Fruit fly (Drosophila melanogaster) whole organism, adult: ENCODE data around the gene CG32755.
A peak's percentile ranks its signal among the peaks of the same experiment; 100 is the strongest.

ENCODE experiments used
- CG11617 ChIP-seq: fragments of 200-800 bp; sonication (Bioruptor generic); optimal IDR thresholded peaks from 2 replicates; lab custom pipeline; 2017; ENCODE audit warnings: mild to moderate bottlenecking, missing biosample characterization, missing genetic modification reagents, missing genetic modification characterization
- CG12768 ChIP-seq: fragments of 200-800 bp; sonication (Bioruptor generic); optimal IDR thresholded peaks from 2 replicates; lab custom pipeline; 2017; ENCODE audit warnings: missing biosample characterization, missing genetic modification characterization, mild to moderate bottlenecking, moderate library complexity, missing genetic modification reagents
- CG14711 ChIP-seq: fragments of 200-800 bp; sonication (Bioruptor generic); optimal IDR thresholded peaks from 2 replicates; lab custom pipeline; 2018; ENCODE audit warnings: missing biosample characterization, mild to moderate bottlenecking, missing genetic modification characterization, moderate library complexity
- CG1620 ChIP-seq: fragments of 200-800 bp; sonication (Bioruptor generic); optimal IDR thresholded peaks from 2 replicates; lab custom pipeline; 2016; ENCODE audit warnings: missing biosample characterization, missing genetic modification characterization
- CG33017 ChIP-seq: fragments of 200-800 bp; sonication (Bioruptor generic); optimal IDR thresholded peaks from 2 replicates; lab custom pipeline; 2018; ENCODE audit warnings: missing biosample characterization, mild to moderate bottlenecking, missing genetic modification characterization, moderate library complexity
- CG5204 ChIP-seq: fragments of 200-800 bp; sonication (Bioruptor generic); optimal IDR thresholded peaks from 2 replicates; lab custom pipeline; 2016; ENCODE audit warnings: missing biosample characterization, missing genetic modification characterization
- CG7045 ChIP-seq: fragments of 200-800 bp; sonication (Bioruptor generic); optimal IDR thresholded peaks from 2 replicates; lab custom pipeline; 2017; ENCODE audit warnings: missing biosample characterization, mild to moderate bottlenecking, missing genetic modification characterization
- CG7101 ChIP-seq: fragments of 200-800 bp; sonication (Bioruptor generic); optimal IDR thresholded peaks from 2 replicates; lab custom pipeline; 2018; ENCODE audit warnings: missing biosample characterization, mild to moderate bottlenecking, missing genetic modification characterization, moderate library complexity
- Clk ChIP-seq: fragments of 200-800 bp; sonication (Bioruptor generic); optimal IDR thresholded peaks from 2 replicates; lab custom pipeline; 2017; ENCODE audit warnings: missing biosample characterization, missing genetic modification characterization
- Crg-1 ChIP-seq: fragments of 200-800 bp; sonication (Bioruptor generic); optimal IDR thresholded peaks from 2 replicates; lab custom pipeline; 2016; ENCODE audit warnings: missing biosample characterization, missing genetic modification characterization
- Hr96 ChIP-seq: fragments of 200-800 bp; sonication (Bioruptor generic); optimal IDR thresholded peaks from 2 replicates; lab custom pipeline; 2016; ENCODE audit warnings: missing biosample characterization, missing genetic modification characterization
- Mnt ChIP-seq: fragments of 200-800 bp; sonication (Bioruptor generic); optimal IDR thresholded peaks from 2 replicates; lab custom pipeline; 2016; ENCODE audit warnings: missing biosample characterization, mild to moderate bottlenecking, missing genetic modification characterization
- bab1 ChIP-seq: fragments of 200-800 bp; sonication (Bioruptor generic); optimal IDR thresholded peaks from 3 replicates; lab custom pipeline; 2019; ENCODE audit warnings: missing biosample characterization, mild to moderate bottlenecking, missing genetic modification characterization, moderate library complexity
- cic ChIP-seq: fragments of 200-800 bp; sonication (Bioruptor generic); optimal IDR thresholded peaks from 2 replicates; lab custom pipeline; 2017; ENCODE audit warnings: missing biosample characterization, mild to moderate bottlenecking, missing genetic modification characterization, moderate library complexity
- cnc ChIP-seq, 2 experiments: fragments of >200 bp; optimal IDR thresholded peaks; 2 replicates each; lab custom pipeline; 2017
- kay ChIP-seq: fragments of 200-800 bp; sonication (Bioruptor generic); peaks from one replicate; lab custom pipeline; 2016; ENCODE audit warnings: missing biosample characterization, missing genetic modification characterization, borderline replicate concordance
- ovo ChIP-seq: fragments of 200-800 bp; sonication (Bioruptor generic); optimal IDR thresholded peaks from 2 replicates; lab custom pipeline; 2016; ENCODE audit warnings: missing biosample characterization, missing genetic modification characterization
- pad ChIP-seq: fragments of 200-800 bp; sonication (Bioruptor generic); optimal IDR thresholded peaks from 3 replicates; lab custom pipeline; 2017; ENCODE audit warnings: missing biosample characterization, missing genetic modification characterization, mild to moderate bottlenecking, moderate library complexity, missing genetic modification reagents
- tj ChIP-seq: fragments of 200-800 bp; sonication (Bioruptor generic); optimal IDR thresholded peaks from 3 replicates; lab custom pipeline; 2017; ENCODE audit warnings: missing biosample characterization, mild to moderate bottlenecking, missing genetic modification characterization, moderate library complexity
- toe ChIP-seq: fragments of 200-800 bp; sonication (Bioruptor generic); optimal IDR thresholded peaks from 2 replicates; lab custom pipeline; 2016; ENCODE audit warnings: missing biosample characterization, missing genetic modification characterization

CG32755 gene

DNA sequence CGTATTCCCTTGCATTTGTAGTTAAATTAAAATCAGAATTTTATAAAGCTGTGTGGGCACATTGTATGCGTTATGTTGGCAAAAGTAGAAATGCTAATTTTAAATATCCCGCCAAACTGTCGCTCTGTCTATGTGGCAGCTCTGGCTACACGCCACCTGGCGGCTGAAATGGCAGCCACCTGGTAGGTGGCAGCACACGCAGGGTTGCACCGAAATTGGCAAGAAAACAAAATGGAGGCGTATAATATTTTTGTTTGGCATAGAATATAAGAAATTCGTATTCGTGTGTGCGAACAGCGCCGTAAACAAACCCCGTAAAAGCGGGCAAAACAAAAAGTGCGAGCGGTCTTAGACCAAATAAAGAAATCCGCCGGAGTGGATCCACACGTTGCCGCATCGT, 42.1 kb upstream of the CG32755 start, which contains the start of gene CG12236:
Gene CG12236, plus strand, starts transcription at position 220 of the 400 bp plus-strand sequence.
- TF ChIP-seq CG14711 (tag; lab: Kevin White, UChicago) = peak; percentile 63
- TF ChIP-seq CG7101 (tag; lab: Kevin White, UChicago) = peak; percentile 65
- TF ChIP-seq bab1 (GFP tag; lab: Kevin White, UChicago) = peak; percentile 85
- no peak for TF ChIP-seq Clk (GFP tag; lab: Kevin White, UChicago)
- TF ChIP-seq CG33017 (tag; lab: Kevin White, UChicago) = no peak
- TF ChIP-seq ovo = peak; percentile 27
- TF ChIP-seq Hr96 (GFP tag; lab: Kevin White, UChicago) = no peak
- no peak for TF ChIP-seq cnc (optimal IDR thresholded peaks at IDR 0.05; lab: Kevin White, UChicago)
- no peak for TF ChIP-seq CG5204 (GFP tag; lab: Kevin White, UChicago)
- peak; percentile 16 for TF ChIP-seq cic (GFP tag; lab: Kevin White, UChicago)
- peak; percentile 63 for TF ChIP-seq CG11617 (GFP tag; lab: Kevin White, UChicago)
- no peak for TF ChIP-seq kay (GFP tag; lab: Kevin White, UChicago)
- no peak for TF ChIP-seq CG7045 (GFP tag; lab: Kevin White, UChicago)
- TF ChIP-seq Mnt (GFP tag; lab: Kevin White, UChicago) = peak; percentile 64
- no peak for TF ChIP-seq toe (GFP tag; lab: Kevin White, UChicago)
- TF ChIP-seq Crg-1 (GFP tag; lab: Kevin White, UChicago) = peak; percentile 55
- peak; percentile 32 for TF ChIP-seq tj
- TF ChIP-seq pad (GFP tag; lab: Kevin White, UChicago) = peak; percentile 64
- peak; percentile 50 for TF ChIP-seq CG12768
- TF ChIP-seq CG1620 = peak; percentile 82

DNA sequence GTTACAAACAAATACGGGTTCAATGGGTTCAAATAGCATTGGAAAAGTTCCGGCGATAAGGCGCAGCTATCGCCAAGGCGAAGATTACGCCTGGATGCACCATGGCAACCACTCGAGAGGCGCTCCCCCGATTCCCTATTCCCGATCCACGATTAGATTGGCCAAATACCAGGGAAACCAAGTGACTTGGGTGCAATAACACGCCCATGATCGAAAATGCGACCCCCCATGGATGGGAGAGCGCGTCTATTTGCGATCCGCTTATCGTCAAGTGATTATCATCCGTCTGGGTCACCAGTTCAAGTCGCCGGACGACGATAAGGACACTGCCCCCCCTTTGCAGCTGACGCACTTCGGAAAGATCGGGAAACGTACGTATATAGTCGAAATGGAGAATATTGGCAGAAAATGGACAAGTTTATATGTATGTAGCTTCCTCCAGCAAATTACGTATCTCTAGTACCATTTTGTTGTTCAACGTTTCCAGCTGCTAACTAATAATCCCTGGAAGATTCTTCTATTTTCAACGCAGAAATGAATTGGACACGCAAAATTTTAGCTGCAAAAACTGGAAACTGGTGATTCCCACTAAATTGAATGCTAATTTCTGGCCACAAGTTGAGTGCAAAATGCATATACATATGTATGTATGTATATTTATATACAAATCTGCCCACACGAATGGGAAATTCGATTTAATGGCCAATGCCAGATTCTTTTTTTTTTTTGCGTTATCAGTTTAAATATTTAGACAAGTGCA, 34.9 kb upstream of the CG32755 start:
- TF ChIP-seq tj (peak; percentile 7), CG1620 (peak; percentile 2), cic (GFP tag; lab: Kevin White, UChicago) (peak; percentile 61), CG7101 (tag; lab: Kevin White, UChicago) (no peak), CG33017 (tag; lab: Kevin White, UChicago) (no peak)

DNA sequence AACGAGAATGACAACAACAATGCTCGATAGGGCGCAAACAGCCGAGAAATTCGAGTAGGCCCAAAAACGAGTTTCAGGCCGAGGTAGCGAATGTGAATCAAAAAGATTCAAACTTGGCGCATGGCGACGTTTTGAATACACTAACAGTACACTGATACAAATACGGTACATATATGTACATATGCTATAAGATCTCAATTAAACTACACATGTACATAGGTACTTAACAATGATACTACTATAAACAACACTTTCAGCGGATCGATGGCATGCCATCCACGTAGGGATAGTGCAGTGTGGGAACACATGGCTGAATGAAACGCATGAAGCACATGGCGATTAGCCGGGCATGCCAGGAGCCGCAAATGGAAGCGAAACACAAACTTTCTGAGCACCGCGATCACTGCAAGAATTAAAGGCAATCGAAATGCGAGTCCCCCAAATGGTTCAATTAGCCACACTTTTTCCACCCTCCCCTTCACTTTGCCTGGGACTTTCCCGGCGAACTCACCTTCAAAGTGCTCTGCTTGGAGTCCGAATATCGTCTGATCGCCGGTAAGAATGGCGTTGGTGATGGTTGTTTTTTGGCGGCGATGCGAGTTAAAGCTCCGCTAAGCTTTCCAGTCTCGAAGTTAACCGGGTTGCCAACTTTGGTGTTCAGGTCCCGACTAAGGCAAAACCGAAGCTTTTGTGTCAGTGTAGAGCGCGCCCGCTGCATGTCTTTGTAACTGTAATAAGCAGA, 34.1 kb upstream of the CG32755 start:
- TF ChIP-seq bab1 (GFP tag; lab: Kevin White, UChicago) = peak; percentile 83
- no peak for TF ChIP-seq CG33017 (tag; lab: Kevin White, UChicago)
- TF ChIP-seq Crg-1 (GFP tag; lab: Kevin White, UChicago) = no peak
- peak; percentile 40 for TF ChIP-seq CG14711 (tag; lab: Kevin White, UChicago)
- peak; percentile 6 for TF ChIP-seq cic (GFP tag; lab: Kevin White, UChicago)
- peak; percentile 88 for TF ChIP-seq Mnt (GFP tag; lab: Kevin White, UChicago)
- no peak for TF ChIP-seq tj
- no peak for TF ChIP-seq CG7045 (GFP tag; lab: Kevin White, UChicago)

DNA sequence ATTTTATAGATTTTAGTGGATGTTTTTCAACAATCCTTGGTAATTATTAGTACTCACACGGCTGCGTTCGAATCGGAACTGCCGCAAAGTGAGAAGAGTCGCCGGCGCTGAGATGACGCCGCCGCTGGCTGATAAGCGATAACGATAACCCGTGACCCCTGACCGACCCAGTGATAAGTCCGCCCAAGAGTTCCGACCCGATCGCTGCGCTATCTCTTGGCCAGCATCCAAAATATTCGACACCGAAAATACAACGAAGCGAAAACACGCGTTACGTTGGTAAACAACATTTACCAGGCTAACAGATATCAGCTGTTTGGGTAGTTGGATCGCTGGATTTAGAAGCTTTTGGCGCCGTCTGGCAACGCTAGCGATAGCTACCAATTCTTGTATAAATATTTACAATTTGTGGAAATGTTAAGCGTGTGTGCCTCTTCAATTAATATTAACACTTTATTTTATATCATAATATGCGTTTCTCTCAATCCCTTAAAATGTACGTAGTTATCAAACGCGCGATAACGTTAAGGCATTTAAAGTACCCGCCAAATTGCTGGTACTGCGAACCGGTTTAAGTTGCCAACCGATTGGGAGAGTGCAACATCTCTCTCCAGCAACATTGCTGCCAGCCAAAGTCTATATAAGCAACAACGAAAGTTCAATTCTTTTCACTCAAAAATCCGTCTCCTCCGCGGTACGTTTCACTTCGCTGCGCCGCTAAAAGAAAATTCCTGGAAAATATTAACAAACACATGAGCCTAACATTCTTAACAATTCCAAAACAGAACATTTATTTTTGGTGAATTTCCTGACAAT, 33.3 kb upstream of the CG32755 start, which contains the start of the genes Shmt and CG3726:
Gene Shmt, minus strand, starts transcription at position 304 of the 816 bp plus-strand sequence.
Gene CG3726, plus strand, starts transcription at position 604 of the 816 bp plus-strand sequence.
- TF ChIP-seq toe (GFP tag; lab: Kevin White, UChicago) (no peak), bab1 (GFP tag; lab: Kevin White, UChicago) (peak; percentile 52), CG12768 (no peak), CG7101 (tag; lab: Kevin White, UChicago) (peak; percentile 47), CG33017 (tag; lab: Kevin White, UChicago) (no peak), Crg-1 (GFP tag; lab: Kevin White, UChicago) (peak; percentile 56), Hr96 (GFP tag; lab: Kevin White, UChicago) (no peak), CG1620 (peak; percentile 40), Mnt (GFP tag; lab: Kevin White, UChicago) (peak; percentile 21), cnc (optimal IDR thresholded peaks at IDR 0.05; lab: Kevin White, UChicago) (no peak), cic (GFP tag; lab: Kevin White, UChicago) (peak; percentile 23), pad (GFP tag; lab: Kevin White, UChicago) (peak; percentile 20)

DNA sequence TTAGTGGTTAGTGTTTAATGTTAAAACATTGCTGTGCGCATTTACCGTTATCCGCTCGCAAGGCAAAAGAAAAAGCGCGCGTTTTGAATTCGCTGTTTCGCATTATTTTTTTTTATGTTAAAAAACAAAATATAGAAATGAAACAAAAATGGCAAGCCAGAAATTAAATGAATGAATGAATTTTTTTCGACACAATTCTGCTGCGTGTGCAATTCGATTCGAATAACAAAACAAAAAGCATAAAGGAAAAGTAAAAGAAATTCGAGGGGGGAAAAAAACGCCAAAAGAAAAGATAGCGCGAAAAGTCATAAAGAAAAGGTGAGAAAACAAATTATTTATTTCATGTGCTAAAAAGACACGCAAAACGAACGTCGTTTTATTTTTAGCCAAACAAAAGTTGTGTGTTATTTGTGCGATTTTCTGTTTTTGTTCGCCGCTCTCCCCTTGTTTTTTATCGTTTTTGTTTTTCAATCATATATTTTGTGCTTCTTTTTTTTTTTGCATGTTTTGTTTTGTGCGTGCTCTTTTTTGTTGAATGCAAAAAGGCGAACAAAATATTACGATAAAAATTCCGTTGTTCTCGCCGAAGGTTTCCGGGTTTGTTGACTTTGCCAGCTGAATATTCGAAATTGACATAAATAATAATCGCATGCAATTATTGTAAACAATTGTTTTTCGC, 32.6 kb upstream of the CG32755 start:
- no peak for TF ChIP-seq Clk (GFP tag; lab: Kevin White, UChicago)
- TF ChIP-seq cic (GFP tag; lab: Kevin White, UChicago) = no peak
- no peak for TF ChIP-seq CG7101 (tag; lab: Kevin White, UChicago)
- TF ChIP-seq CG14711 (tag; lab: Kevin White, UChicago) = no peak
- peak; percentile 91 for TF ChIP-seq tj
- TF ChIP-seq Mnt (GFP tag; lab: Kevin White, UChicago) = no peak
- TF ChIP-seq Crg-1 (GFP tag; lab: Kevin White, UChicago) = no peak
